Fruit fly (Drosophila melanogaster): Measurements from ENCODE around the gene Prosbeta4.

The Prosbeta4 gene

DNA sequence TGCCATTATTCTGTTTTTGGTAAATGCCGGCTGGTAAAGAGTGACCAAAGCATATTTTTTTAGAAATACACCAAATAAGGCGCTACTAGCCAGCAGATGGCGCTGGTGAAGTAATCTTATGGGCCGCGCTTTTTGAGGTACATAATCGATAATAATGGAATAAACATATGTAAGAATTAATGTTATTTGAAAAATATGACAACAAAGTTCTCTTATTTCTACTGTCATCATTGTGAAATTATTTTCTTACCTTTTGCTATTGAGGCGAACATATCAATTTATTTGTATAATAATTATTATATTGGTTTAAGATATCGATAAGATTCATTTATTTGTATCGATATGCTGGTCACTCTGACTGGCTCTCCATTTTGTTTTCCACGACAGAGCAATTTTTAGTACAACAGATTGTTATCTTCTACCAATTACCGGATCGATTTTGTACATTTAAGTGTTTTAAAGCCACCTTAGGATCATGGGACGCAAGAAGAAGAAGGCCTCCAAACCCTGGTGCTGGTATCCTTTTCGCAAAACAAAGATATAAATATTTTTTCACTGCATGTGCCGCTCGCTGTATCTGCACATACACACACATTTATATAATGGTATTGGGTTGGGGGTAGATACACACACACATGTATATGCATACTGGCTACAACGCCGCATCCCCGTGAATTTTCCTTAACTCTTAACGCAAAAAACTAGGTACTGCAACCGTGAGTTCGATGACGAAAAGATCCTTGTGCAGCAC lies 11.3 kb upstream of the Prosbeta4 start, which contains the start of the genes LSm7 and BuGZ (continued):
- TF ChIP-seq Hr78 (GFP tag; optimal IDR thresholded peaks at IDR 0.05), result no peak
- TF ChIP-seq Dbx (GFP tag; IDR thresholded peaks at IDR 0.05), result no peak; the same call in 2 of the 3 replicates
- no peak for TF ChIP-seq so (GFP tag; IDR thresholded peaks at IDR 0.05)
- no peak for TF ChIP-seq CG6854 (GFP tag; optimal IDR thresholded peaks at IDR 0.05)
- TF ChIP-seq slp2 (GFP tag; optimal IDR thresholded peaks at IDR 0.05), result no peak
- no peak for TF ChIP-seq fd3F (GFP tag; optimal IDR thresholded peaks at IDR 0.05)
- no peak for TF ChIP-seq ro (GFP tag; IDR thresholded peaks at IDR 0.05)
- TF ChIP-seq CG10959 (GFP tag; IDR thresholded peaks at IDR 0.05), result no peak
- no peak for TF ChIP-seq CG7928 (GFP tag; optimal IDR thresholded peaks at IDR 0.05)
- TF ChIP-seq gsb (GFP tag; IDR thresholded peaks at IDR 0.05), result no peak
- no peak for TF ChIP-seq shn (GFP tag; optimal IDR thresholded peaks at IDR 0.05)
- TF ChIP-seq Oli (tag; optimal IDR thresholded peaks at IDR 0.05), result no peak
- TF ChIP-seq nau (GFP tag; optimal IDR thresholded peaks at IDR 0.05), result no peak
- no peak for TF ChIP-seq eyg (GFP tag; optimal IDR thresholded peaks at IDR 0.05)
- TF ChIP-seq E2f1 (GFP tag; IDR thresholded peaks at IDR 0.05), result 0 out of 2 replicates have a peak, but pooled peaks have one; percentile 15
- TF ChIP-seq CG34224 (GFP tag; IDR thresholded peaks at IDR 0.05; ENCODE audit: partially characterized antibody), result peak; percentile 42; the same call in 2 of the 3 replicates
- TF ChIP-seq CG8281 (tag; optimal IDR thresholded peaks at IDR 0.05), result no peak
- TF ChIP-seq dimm (GFP tag; IDR thresholded peaks at IDR 0.05), result no peak
- no peak for TF ChIP-seq sim (GFP tag; IDR thresholded peaks at IDR 0.05)
- TF ChIP-seq CG17385 (GFP tag; optimal IDR thresholded peaks at IDR 0.05), result no peak
- peak; percentile 45; the same call in 1 of the 2 replicates for TF ChIP-seq amos (GFP tag; IDR thresholded peaks at IDR 0.05; ENCODE audit: partially characterized antibody)
- TF ChIP-seq CG11695 (GFP tag; IDR thresholded peaks at IDR 0.05), result no peak
- no peak for TF ChIP-seq tll (GFP tag; optimal IDR thresholded peaks at IDR 0.05)
- no peak for TF ChIP-seq CG32772 (GFP tag; IDR thresholded peaks at IDR 0.05)
- TF ChIP-seq CG17328 (GFP tag; IDR thresholded peaks at IDR 0.05), result no peak
- TF ChIP-seq danr (GFP tag; IDR thresholded peaks at IDR 0.05), result no peak
- TF ChIP-seq chinmo (GFP tag; IDR thresholded peaks at IDR 0.05; ENCODE audit: partially characterized antibody), result 0 out of 4 replicates have a peak, but pooled peaks have one; percentile 38
- TF ChIP-seq Taf1 (GFP tag; IDR thresholded peaks at IDR 0.05), result no peak
- TF ChIP-seq mld (GFP tag; IDR thresholded peaks at IDR 0.05; ENCODE audit: partially characterized antibody), result no peak
- TF ChIP-seq CG12219 (GFP tag; optimal IDR thresholded peaks at IDR 0.05), result no peak
- peak; percentile 19 for TF ChIP-seq CG6765 (GFP tag; optimal IDR thresholded peaks at IDR 0.05)
- TF ChIP-seq CG7745 (tag; optimal IDR thresholded peaks at IDR 0.05), result no peak
- TF ChIP-seq bab2 (GFP tag; optimal IDR thresholded peaks at IDR 0.05), result no peak
- TF ChIP-seq CG31365 (tag; optimal IDR thresholded peaks at IDR 0.05), result no peak
- peak; percentile 98 for TF ChIP-seq MESR4 (GFP tag; optimal IDR thresholded peaks at IDR 0.05)
- TF ChIP-seq kah (GFP tag; optimal IDR thresholded peaks at IDR 0.05), result no peak
- TF ChIP-seq CG43689 (GFP tag; IDR thresholded peaks at IDR 0.05), result no peak
- no peak for TF ChIP-seq sima (GFP tag; optimal IDR thresholded peaks at IDR 0.05)
- TF ChIP-seq otp (GFP tag; IDR thresholded peaks at IDR 0.05), result no peak
- TF ChIP-seq fru (optimal IDR thresholded peaks at IDR 0.05), result no peak
- no peak for TF ChIP-seq CG3407 (GFP tag; optimal IDR thresholded peaks at IDR 0.05)
- TF ChIP-seq Elba2 (GFP tag; optimal IDR thresholded peaks at IDR 0.05), result peak; percentile 63
- TF ChIP-seq btn (GFP tag; optimal IDR thresholded peaks at IDR 0.05), result no peak
- no peak for TF ChIP-seq scrt (GFP tag; optimal IDR thresholded peaks at IDR 0.05)
- TF ChIP-seq CG12942 (GFP tag; optimal IDR thresholded peaks at IDR 0.05), result no peak
- peak; percentile 14 to 77 for TF ChIP-seq Pdp1 (GFP tag; optimal IDR thresholded peaks at IDR 0.05)
- TF ChIP-seq CG7786 (GFP tag; optimal IDR thresholded peaks at IDR 0.05), result no peak
- TF ChIP-seq CG11398 (GFP tag; optimal IDR thresholded peaks at IDR 0.05), result no peak
- no peak for TF ChIP-seq ttk (GFP tag; IDR thresholded peaks at IDR 0.05)
- TF ChIP-seq HLHmδ (GFP tag; optimal IDR thresholded peaks at IDR 0.05), result no peak

All from whole organism, embryonic.